Worm (Caenorhabditis elegans) whole organism, midembryonic: ENCODE results near the gene glr-7.

Experiments
- klf-2 ChIP-seq: fragments of 200-800 bp; sonication (Bioruptor generic); conservative IDR thresholded peaks from 2 replicates; pipeline ENCODE4 v1.3.6; 2022; ENCODE audit warnings: missing genetic modification reagents, missing genetic modification characterization, missing compliant biosample characterization
- tab-1 ChIP-seq: fragments of 200-800 bp; sonication (Bioruptor generic); IDR thresholded peaks from 2 replicates; pipeline ENCODE4 v1.3.6; 2022; ENCODE audit warnings: missing genetic modification characterization, missing compliant biosample characterization

DNA sequence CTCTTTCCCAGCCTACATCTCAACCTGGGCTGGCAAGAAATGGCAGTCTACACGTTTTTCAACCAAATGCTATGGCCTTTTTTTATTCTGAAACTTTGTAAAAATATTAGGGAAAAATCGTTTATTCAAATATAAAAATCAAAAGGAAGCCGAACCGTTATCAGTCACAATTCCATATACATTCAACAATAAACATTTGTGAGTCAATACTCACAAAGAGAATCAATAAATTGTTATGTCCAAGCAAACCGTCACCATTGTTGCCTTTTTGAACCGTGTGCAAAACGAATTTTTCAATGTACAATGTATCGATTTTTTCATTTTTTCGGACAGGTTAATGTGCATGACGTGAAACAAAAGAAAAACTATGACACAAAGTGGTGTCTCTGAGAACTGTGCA, 50.6 kb downstream of the glr-7 start:
- TF ChIP-seq klf-2 (GFP tag; lab: Robert Waterston, UW): no peak
- no peak for TF ChIP-seq tab-1 (GFP tag; lab: Robert Waterston, UW)
